Fruit fly (Drosophila melanogaster) whole organism, embryonic: ENCODE measurements around the gene Taf11.

Source experiments
- Atf6 ChIP-seq: fragments of 200-800 bp; sonication (Bioruptor generic); IDR thresholded peaks from 2 replicates; pipeline ENCODE4 v1.3.6; 2022; ENCODE audit warnings: missing biosample characterization, missing genetic modification characterization
- BEAF-32 ChIP-seq: fragments of 200-800 bp; sonication (Bioruptor generic); optimal IDR thresholded peaks from 3 replicates; lab custom pipeline; 2017; ENCODE audit warnings: missing biosample characterization, missing genetic modification characterization, mild to moderate bottlenecking, moderate library complexity, missing genetic modification reagents
- BtbVII ChIP-seq: fragments of 200-800 bp; sonication (Bioruptor generic); optimal IDR thresholded peaks from 3 replicates; lab custom pipeline; 2017; ENCODE audit warnings: missing biosample characterization, mild to moderate bottlenecking, missing genetic modification characterization
- CG1024 ChIP-seq: fragments of 200-800 bp; sonication (Bioruptor generic); IDR thresholded peaks from 2 replicates; pipeline ENCODE4 v1.3.6; 2022; ENCODE audit warnings: missing biosample characterization, missing genetic modification characterization
- CG10267 ChIP-seq: fragments of 200-800 bp; sonication (Bioruptor generic); optimal IDR thresholded peaks from 2 replicates; lab custom pipeline; 2018; ENCODE audit warnings: missing biosample characterization, mild to moderate bottlenecking, missing genetic modification characterization, moderate library complexity
- CG10979 ChIP-seq: fragments of 200-800 bp; sonication (Bioruptor generic); optimal IDR thresholded peaks from 2 replicates; lab custom pipeline; 2018; ENCODE audit warnings: missing biosample characterization, mild to moderate bottlenecking, missing genetic modification characterization, moderate library complexity
- CG12659 ChIP-seq: fragments of 200-800 bp; sonication (Bioruptor generic); optimal IDR thresholded peaks from 3 replicates; lab custom pipeline; 2017; ENCODE audit warnings: mild to moderate bottlenecking, missing biosample characterization, missing genetic modification reagents, missing genetic modification characterization
- CG13287 ChIP-seq: fragments of 200-800 bp; sonication (Bioruptor generic); IDR thresholded peaks from 2 replicates; pipeline ENCODE4 v1.3.6; 2022; ENCODE audit warnings: missing biosample characterization, missing genetic modification characterization; ENCODE audit not compliant: partially characterized antibody
- CG13775 ChIP-seq: fragments of 200-800 bp; sonication (Bioruptor generic); optimal IDR thresholded peaks from 3 replicates; lab custom pipeline; 2017; ENCODE audit warnings: missing biosample characterization, mild to moderate bottlenecking, missing genetic modification characterization
- CG15696 ChIP-seq: fragments of 200-800 bp; sonication (Bioruptor generic); optimal IDR thresholded peaks from 2 replicates; lab custom pipeline; 2019; ENCODE audit warnings: missing biosample characterization, mild to moderate bottlenecking, missing genetic modification characterization, moderate library complexity
- CG17328 ChIP-seq: fragments of 200-800 bp; sonication (Bioruptor generic); IDR thresholded peaks from 2 replicates; pipeline ENCODE4 v1.3.6; 2022; ENCODE audit warnings: missing biosample characterization, missing genetic modification characterization
- CG17385 ChIP-seq: fragments of 200-800 bp; sonication (Bioruptor generic); optimal IDR thresholded peaks from 3 replicates; lab custom pipeline; 2018; ENCODE audit warnings: missing biosample characterization, mild to moderate bottlenecking, missing genetic modification characterization
- CG17802 ChIP-seq: fragments of 200-800 bp; sonication (Bioruptor generic); optimal IDR thresholded peaks from 2 replicates; lab custom pipeline; 2018; ENCODE audit warnings: missing biosample characterization, mild to moderate bottlenecking, missing genetic modification characterization, moderate library complexity
- CG18011 ChIP-seq: fragments of 200-800 bp; sonication (Bioruptor generic); optimal IDR thresholded peaks from 2 replicates; lab custom pipeline; 2017; ENCODE audit warnings: missing biosample characterization, missing genetic modification characterization, mild to moderate bottlenecking, moderate library complexity, missing genotype
- CG18619 ChIP-seq: fragments of 200-800 bp; sonication (Bioruptor generic); optimal IDR thresholded peaks from 3 replicates; lab custom pipeline; 2017; ENCODE audit warnings: missing biosample characterization, mild to moderate bottlenecking, missing genetic modification characterization
- CG2116 ChIP-seq: fragments of 200-800 bp; sonication (Bioruptor generic); optimal IDR thresholded peaks from 3 replicates; lab custom pipeline; 2018; ENCODE audit warnings: missing biosample characterization, mild to moderate bottlenecking, missing genetic modification characterization
- CG2678 ChIP-seq: fragments of 200-800 bp; sonication (Bioruptor generic); optimal IDR thresholded peaks from 3 replicates; lab custom pipeline; 2019; ENCODE audit warnings: missing biosample characterization, mild to moderate bottlenecking, missing genetic modification characterization, moderate library complexity
- CG32532 ChIP-seq: fragments of 200-800 bp; sonication (Bioruptor generic); IDR thresholded peaks from 2 replicates; pipeline ENCODE4 v1.3.6; 2022; ENCODE audit warnings: missing biosample characterization, missing genetic modification characterization
- CG3281 ChIP-seq: fragments of 200-800 bp; sonication (Bioruptor generic); optimal IDR thresholded peaks from 3 replicates; lab custom pipeline; 2017; ENCODE audit warnings: missing biosample characterization, mild to moderate bottlenecking, missing genetic modification characterization
- CG34224 ChIP-seq: fragments of 200-800 bp; sonication (Bioruptor generic); IDR thresholded peaks from 3 replicates; pipeline ENCODE4 v1.3.6; 2022; ENCODE audit warnings: missing biosample characterization, missing genetic modification characterization; ENCODE audit not compliant: partially characterized antibody
- CG42726 ChIP-seq: fragments of 200-800 bp; sonication (Bioruptor generic); IDR thresholded peaks from 2 replicates; pipeline ENCODE4 v1.3.6; 2022; ENCODE audit warnings: missing biosample characterization, missing genetic modification characterization; ENCODE audit not compliant: partially characterized antibody
- CG9215 ChIP-seq: fragments of 200-800 bp; sonication (Bioruptor generic); IDR thresholded peaks from 2 replicates; pipeline ENCODE4 v1.3.6; 2022; ENCODE audit warnings: missing biosample characterization, missing genetic modification characterization
- CG9932 ChIP-seq: fragments of 200-800 bp; sonication (Bioruptor generic); IDR thresholded peaks from 2 replicates; pipeline ENCODE4 v1.3.6; 2022; ENCODE audit warnings: missing biosample characterization, missing genetic modification characterization
- Dll ChIP-seq: fragments of 200-800 bp; sonication (Bioruptor generic); IDR thresholded peaks from 4 replicates; pipeline ENCODE4 v1.3.6; 2022; ENCODE audit warnings: missing biosample characterization, missing genetic modification characterization; ENCODE audit not compliant: partially characterized antibody
- Dp ChIP-seq: fragments of 200-800 bp; sonication (Bioruptor generic); optimal IDR thresholded peaks from 2 replicates; lab custom pipeline; 2018; ENCODE audit warnings: missing biosample characterization, mild to moderate bottlenecking, missing genetic modification characterization, moderate library complexity
- Elba2 ChIP-seq: fragments of 200-800 bp; sonication (Bioruptor generic); optimal IDR thresholded peaks from 3 replicates; lab custom pipeline; 2016; ENCODE audit warnings: missing biosample characterization, missing genetic modification characterization
- HLH4C ChIP-seq: fragments of 200-800 bp; sonication (Bioruptor generic); IDR thresholded peaks from 3 replicates; pipeline ENCODE4 v1.3.6; 2022; ENCODE audit warnings: missing biosample characterization, missing genetic modification characterization; ENCODE audit not compliant: partially characterized antibody
- HmgZ ChIP-seq: fragments of 200-800 bp; sonication (Bioruptor generic); optimal IDR thresholded peaks from 2 replicates; lab custom pipeline; 2018; ENCODE audit warnings: missing biosample characterization, mild to moderate bottlenecking, missing genetic modification characterization
- Hr3 ChIP-seq: fragments of 200-800 bp; sonication (Bioruptor generic); optimal IDR thresholded peaks from 3 replicates; lab custom pipeline; 2016; ENCODE audit warnings: missing biosample characterization, missing genetic modification characterization
- Lhr ChIP-seq: fragments of 200-800 bp; sonication (Bioruptor generic); optimal IDR thresholded peaks from 3 replicates; lab custom pipeline; 2017; ENCODE audit warnings: mild to moderate bottlenecking, missing biosample characterization, missing genetic modification reagents, missing genetic modification characterization
- Meics ChIP-seq: fragments of 200-800 bp; sonication (Bioruptor generic); optimal IDR thresholded peaks from 2 replicates; lab custom pipeline; 2017; ENCODE audit warnings: missing biosample characterization, mild to moderate bottlenecking, missing genetic modification characterization
- Scr ChIP-seq: fragments of 200-800 bp; sonication (Bioruptor generic); IDR thresholded peaks from 2 replicates; pipeline ENCODE4 v1.3.6; 2022; ENCODE audit warnings: missing biosample characterization, missing genetic modification characterization; ENCODE audit not compliant: partially characterized antibody
- Sin3A ChIP-seq: fragments of >200 bp; optimal IDR thresholded peaks from 2 replicates; lab custom pipeline; 2018
- Vsx1 ChIP-seq: fragments of 200-800 bp; sonication (Bioruptor generic); optimal IDR thresholded peaks from 2 replicates; lab custom pipeline; 2017; ENCODE audit warnings: missing biosample characterization, mild to moderate bottlenecking, missing genetic modification characterization, missing genetic modification reagents
- Xrp1 ChIP-seq: fragments of 200-800 bp; sonication (Bioruptor generic); IDR thresholded peaks from 2 replicates; pipeline ENCODE4 v1.3.6; 2022; ENCODE audit warnings: missing biosample characterization, missing genetic modification characterization
- bbx ChIP-seq: fragments of 200-800 bp; sonication (Bioruptor generic); IDR thresholded peaks from 2 replicates; pipeline ENCODE4 v1.3.6; 2022; ENCODE audit warnings: missing biosample characterization, missing genetic modification characterization; ENCODE audit not compliant: partially characterized antibody
- cad ChIP-seq: fragments of >200 bp; optimal IDR thresholded peaks from 2 replicates; lab custom pipeline; 2017; ENCODE audit warnings: missing biosample characterization, missing genetic modification characterization
- cg ChIP-seq: fragments of 200-800 bp; sonication (Bioruptor generic); optimal IDR thresholded peaks from 3 replicates; lab custom pipeline; 2019; ENCODE audit warnings: missing biosample characterization, mild to moderate bottlenecking, missing genetic modification characterization, moderate library complexity
- dysf ChIP-seq: fragments of 200-800 bp; sonication (Bioruptor generic); IDR thresholded peaks from 3 replicates; pipeline ENCODE4 v1.3.6; 2022; ENCODE audit warnings: missing biosample characterization, missing genetic modification characterization
- klu ChIP-seq: fragments of 200-800 bp; sonication (Bioruptor generic); IDR thresholded peaks from 2 replicates; pipeline ENCODE4 v1.3.6; 2022; ENCODE audit warnings: missing biosample characterization, missing genetic modification characterization
- lilli ChIP-seq: fragments of 200-800 bp; sonication (Bioruptor generic); optimal IDR thresholded peaks from 3 replicates; lab custom pipeline; 2016; ENCODE audit warnings: missing biosample characterization, missing genetic modification characterization
- pfk ChIP-seq: fragments of 200-800 bp; sonication (Bioruptor generic); optimal IDR thresholded peaks from 2 replicates; lab custom pipeline; 2018; ENCODE audit warnings: missing biosample characterization, mild to moderate bottlenecking, missing genetic modification characterization, moderate library complexity
- phol ChIP-seq: fragments of 200-800 bp; sonication (Bioruptor generic); optimal IDR thresholded peaks from 3 replicates; lab custom pipeline; 2018; ENCODE audit warnings: missing biosample characterization, mild to moderate bottlenecking, missing genetic modification characterization, moderate library complexity
- prd ChIP-seq, 3 experiments: fragments of >200 bp in 2 of 3; fragments of 200-800 bp in 1 of 3; sonication (Bioruptor generic) in 1 of 3; optimal IDR thresholded peaks in 2 of 3; IDR thresholded peaks in 1 of 3; 2 replicates in 2 of 3; 3 replicates in 1 of 3; pipeline versions ENCODE4 v1.3.6 to Lab custom; 2017 to 2022; ENCODE audit warnings: missing biosample characterization in 1 of 3, missing genetic modification characterization in 1 of 3
- ro ChIP-seq: fragments of 200-800 bp; sonication (Bioruptor generic); IDR thresholded peaks from 2 replicates; pipeline ENCODE4 v1.3.6; 2022; ENCODE audit warnings: missing biosample characterization, missing genetic modification characterization
- row ChIP-seq: fragments of 200-800 bp; sonication (Bioruptor generic); IDR thresholded peaks from 3 replicates; pipeline ENCODE4 v1.3.6; 2022; ENCODE audit warnings: missing biosample characterization, missing genetic modification characterization
- sob ChIP-seq: fragments of 200-800 bp; sonication (Bioruptor generic); IDR thresholded peaks from 2 replicates; pipeline ENCODE4 v1.3.6; 2022; ENCODE audit warnings: missing biosample characterization, missing genetic modification characterization

The Taf11 gene

dm6 chr2L:9763212-9763869 lies at the start of gene Taf11, which contains the start of gene und:
Taf11 (minus strand) TSS chr2L:9763262.
und (plus strand) TSS chr2L:9763369.
- TF ChIP-seq klu (GFP tag; lab: Robert Waterston, UW) = peak; percentile 30; the same call in 1 of the 2 replicates
- TF ChIP-seq CG9932 (GFP tag; lab: Robert Waterston, UW) = peak; percentile 65; the same call in 1 of the 2 replicates
- peak; percentile 42 for TF ChIP-seq Hr3 (GFP tag; lab: Kevin White, UChicago)
- peak; percentile 29 for TF ChIP-seq CG10979 (tag; lab: Kevin White, UChicago)
- TF ChIP-seq Sin3A = peak; percentile 19
- TF ChIP-seq Dp (GFP tag; lab: Kevin White, UChicago) = peak; percentile 37
- TF ChIP-seq CG9215 = peak; percentile 48
- TF ChIP-seq CG17328 (GFP tag; lab: Robert Waterston, UW) = no peak
- peak; percentile 94 for TF ChIP-seq CG10267 (tag; lab: Kevin White, UChicago)
- TF ChIP-seq CG17385 (GFP tag; lab: Kevin White, UChicago) = peak; percentile 7
- peak; percentile 100 for TF ChIP-seq CG13775 (GFP tag; lab: Kevin White, UChicago)
- peak; percentile 83 for TF ChIP-seq Scr (GFP tag; lab: Robert Waterston, UW)
- TF ChIP-seq Lhr (GFP tag; lab: Kevin White, UChicago) = peak; percentile 15
- TF ChIP-seq Xrp1 = peak; percentile 28; the same call in 1 of the 2 replicates
- no peak for TF ChIP-seq Vsx1 (GFP tag; lab: Kevin White, UChicago)
- no peak for TF ChIP-seq cad
- peak; percentile 45; the same call in 1 of the 3 replicates for TF ChIP-seq HLH4C (GFP tag; lab: Robert Waterston, UW)
- TF ChIP-seq Meics (GFP tag; lab: Kevin White, UChicago) = peak; percentile 46
- TF ChIP-seq Atf6 = no peak
- peak; percentile 57 for TF ChIP-seq CG12659 (GFP tag; lab: Kevin White, UChicago)
- TF ChIP-seq pfk (GFP tag; lab: Kevin White, UChicago) = no peak
- peak; percentile 83 for TF ChIP-seq Dll
- no peak for TF ChIP-seq cg
- TF ChIP-seq CG2116 = peak; percentile 50
- peak; percentile 47; the same call in 2 of the 3 replicates for TF ChIP-seq CG34224
- no peak for TF ChIP-seq CG17802 (tag; lab: Kevin White, UChicago)
- peak; percentile 80 for TF ChIP-seq BEAF-32 (GFP tag; lab: Kevin White, UChicago)
- TF ChIP-seq CG32532 (GFP tag; lab: Robert Waterston, UW) = peak; percentile 44
- peak; percentile 92 for TF ChIP-seq row (GFP tag; lab: Robert Waterston, UW)
- TF ChIP-seq lilli (GFP tag; lab: Kevin White, UChicago) = peak; percentile 23
- peak; percentile 42; the same call in 1 of the 3 replicates for TF ChIP-seq dysf (GFP tag; lab: Robert Waterston, UW)
- peak; percentile 36 for TF ChIP-seq CG15696 (tag; lab: Kevin White, UChicago)
- TF ChIP-seq bbx (GFP tag; lab: Robert Waterston, UW) = 0 out of 2 replicates have a peak, but pooled peaks have one; percentile 44
- TF ChIP-seq CG2678 (tag; lab: Kevin White, UChicago) = peak; percentile 71
- no peak for TF ChIP-seq prd (optimal IDR thresholded peaks at IDR 0.05; lab: Kevin White, UChicago)
- TF ChIP-seq prd (GFP tag; IDR thresholded peaks at IDR 0.05; lab: Robert Waterston, UW) = peak; percentile 44; the same call in 1 of the 3 replicates
- no peak for TF ChIP-seq CG1024 (GFP tag; lab: Robert Waterston, UW)
- TF ChIP-seq CG13287 (GFP tag; lab: Robert Waterston, UW) = peak; percentile 75
- peak; percentile 60 for TF ChIP-seq CG3281 (GFP tag; lab: Kevin White, UChicago)
- TF ChIP-seq CG18619 (GFP tag; lab: Kevin White, UChicago) = peak; percentile 18
- TF ChIP-seq sob (GFP tag; lab: Robert Waterston, UW) = peak; percentile 42; the same call in 1 of the 2 replicates
- TF ChIP-seq ro (GFP tag; lab: Robert Waterston, UW) = no peak
- 0 out of 2 replicates have a peak, but pooled peaks have one; percentile 34 for TF ChIP-seq CG42726 (GFP tag; lab: Robert Waterston, UW)
- TF ChIP-seq phol (tag; lab: Kevin White, UChicago) = peak; percentile 64
- TF ChIP-seq Elba2 = peak; percentile 13
- no peak for TF ChIP-seq CG18011
- peak; percentile 33 for TF ChIP-seq BtbVII (GFP tag; lab: Kevin White, UChicago)
- peak; percentile 26 for TF ChIP-seq HmgZ (tag; lab: Kevin White, UChicago)
